Fruit fly (Drosophila melanogaster): Measurements from ENCODE around the gene CG15533.

dm6 chr3R:30460187-30460586 is 31.6 kb downstream of the CG15533 start:
- no peak for TF ChIP-seq tna (GFP tag; IDR thresholded peaks at IDR 0.05; ENCODE audit: partially characterized antibody)
- TF ChIP-seq CG3726 (GFP tag; IDR thresholded peaks at IDR 0.05): no peak
- TF ChIP-seq CG16815 (GFP tag; optimal IDR thresholded peaks at IDR 0.05): no peak
- no peak for TF ChIP-seq sqz (GFP tag; optimal IDR thresholded peaks at IDR 0.05)
- no peak for TF ChIP-seq Fer2 (tag; optimal IDR thresholded peaks at IDR 0.05)
- TF ChIP-seq CG8924 (tag; optimal IDR thresholded peaks at IDR 0.05): no peak
- TF ChIP-seq CG11723 (GFP tag; optimal IDR thresholded peaks at IDR 0.05): no peak
- no peak for TF ChIP-seq CG1832 (GFP tag; optimal IDR thresholded peaks at IDR 0.05)
- no peak for TF ChIP-seq CG12155 (GFP tag; optimal IDR thresholded peaks at IDR 0.05)

Measured in whole organism, embryonic.